Fruit fly (Drosophila melanogaster) whole organism, prepupa: Measurements from ENCODE around the gene Patj.

Experiments
- Blimp-1 ChIP-seq: fragments of 200-800 bp; sonication (Bioruptor generic); optimal IDR thresholded peaks from 3 replicates; lab custom pipeline; 2017; ENCODE audit warnings: missing biosample characterization, missing genetic modification characterization, mild to moderate bottlenecking, moderate library complexity, missing genetic modification reagents
- CG10631 ChIP-seq: fragments of 200-800 bp; sonication (Bioruptor generic); optimal IDR thresholded peaks from 2 replicates; lab custom pipeline; 2016; ENCODE audit warnings: missing biosample characterization, missing genetic modification characterization
- CG10669 ChIP-seq: fragments of 200-800 bp; sonication (Bioruptor generic); optimal IDR thresholded peaks from 3 replicates; lab custom pipeline; 2018; ENCODE audit warnings: missing biosample characterization, mild to moderate bottlenecking, missing genetic modification characterization, moderate library complexity
- CG11762 ChIP-seq: fragments of 200-800 bp; sonication (Bioruptor generic); optimal IDR thresholded peaks from 3 replicates; lab custom pipeline; 2016; ENCODE audit warnings: missing biosample characterization, missing genetic modification characterization; ENCODE audit not compliant: insufficient read depth
- CG1621 ChIP-seq: fragments of 200-800 bp; sonication (Bioruptor generic); optimal IDR thresholded peaks from 3 replicates; lab custom pipeline; 2018; ENCODE audit warnings: missing biosample characterization, mild to moderate bottlenecking, missing genetic modification characterization
- CG16779 ChIP-seq: fragments of 200-800 bp; sonication (Bioruptor generic); optimal IDR thresholded peaks from 3 replicates; lab custom pipeline; 2017; ENCODE audit warnings: missing biosample characterization, mild to moderate bottlenecking, missing genetic modification characterization
- CG3032 ChIP-seq: fragments of 200-800 bp; optimal IDR thresholded peaks from 2 replicates; lab custom pipeline; 2019; ENCODE audit warnings: missing biosample characterization, mild to moderate bottlenecking, missing genetic modification characterization, moderate library complexity
- CG31627 ChIP-seq: fragments of 200-800 bp; sonication (Bioruptor generic); optimal IDR thresholded peaks from 3 replicates; lab custom pipeline; 2016; ENCODE audit warnings: missing biosample characterization, missing genetic modification characterization
- CG4318 ChIP-seq: fragments of 200-800 bp; sonication (Bioruptor generic); optimal IDR thresholded peaks from 3 replicates; lab custom pipeline; 2017; ENCODE audit warnings: missing biosample characterization, mild to moderate bottlenecking, missing genetic modification characterization
- CG6163 ChIP-seq: fragments of 200-800 bp; sonication (Bioruptor generic); IDR thresholded peaks from 3 replicates; pipeline ENCODE4 v1.3.6; 2022; ENCODE audit warnings: missing biosample characterization, missing genetic modification characterization
- CG6276 ChIP-seq: fragments of 200-800 bp; sonication (Bioruptor generic); optimal IDR thresholded peaks from 2 replicates; lab custom pipeline; 2017; ENCODE audit warnings: missing biosample characterization, mild to moderate bottlenecking, missing genetic modification characterization
- CG6854 ChIP-seq: fragments of 200-800 bp; sonication (Bioruptor generic); optimal IDR thresholded peaks from 2 replicates; lab custom pipeline; 2017; ENCODE audit warnings: missing biosample characterization, mild to moderate bottlenecking, missing genetic modification characterization
- CG8119 ChIP-seq: fragments of 200-800 bp; sonication (Bioruptor generic); IDR thresholded peaks from 3 replicates; pipeline ENCODE4 v1.3.6; 2022; ENCODE audit warnings: missing biosample characterization, missing genetic modification characterization
- Eip78C ChIP-seq: fragments of 200-800 bp; sonication (Bioruptor generic); peaks from one replicate; lab custom pipeline; 2016; ENCODE audit warnings: missing biosample characterization, missing genetic modification characterization
- Eip93F ChIP-seq: fragments of 200-800 bp; sonication (Bioruptor generic); optimal IDR thresholded peaks from 2 replicates; lab custom pipeline; 2016; ENCODE audit warnings: missing biosample characterization, mild to moderate bottlenecking, missing genetic modification characterization
- Ets21C ChIP-seq: fragments of 200-800 bp; sonication (Bioruptor generic); optimal IDR thresholded peaks from 3 replicates; lab custom pipeline; 2016; ENCODE audit warnings: missing biosample characterization, missing genetic modification characterization
- Ets96B ChIP-seq: fragments of 200-800 bp; optimal IDR thresholded peaks from 2 replicates; lab custom pipeline; 2019; ENCODE audit warnings: missing biosample characterization, mild to moderate bottlenecking, missing genetic modification characterization, moderate library complexity
- Gug ChIP-seq: fragments of 200-800 bp; sonication (Bioruptor generic); IDR thresholded peaks from 2 replicates; pipeline ENCODE4 v1.3.6; 2022; ENCODE audit warnings: missing biosample characterization, missing genetic modification characterization
- Hr39 ChIP-seq: fragments of 200-800 bp; sonication (Bioruptor generic); optimal IDR thresholded peaks from 2 replicates; lab custom pipeline; 2016; ENCODE audit warnings: missing biosample characterization, missing genetic modification characterization
- Hr4 ChIP-seq: fragments of 200-800 bp; sonication (Bioruptor generic); optimal IDR thresholded peaks from 3 replicates; lab custom pipeline; 2016; ENCODE audit warnings: missing biosample characterization, missing genetic modification characterization
- Lpt ChIP-seq: fragments of 200-800 bp; sonication (Bioruptor generic); optimal IDR thresholded peaks from 3 replicates; lab custom pipeline; 2016; ENCODE audit warnings: missing biosample characterization, missing genetic modification characterization
- OdsH ChIP-seq: fragments of 200-800 bp; sonication (Bioruptor generic); optimal IDR thresholded peaks from 3 replicates; lab custom pipeline; 2016; ENCODE audit warnings: missing biosample characterization, missing genetic modification characterization
- Smox ChIP-seq: fragments of 200-800 bp; sonication (Bioruptor generic); optimal IDR thresholded peaks from 3 replicates; lab custom pipeline; 2016; ENCODE audit warnings: missing biosample characterization, missing genetic modification characterization
- Sox102F ChIP-seq: fragments of 200-800 bp; sonication (Bioruptor generic); optimal IDR thresholded peaks from 2 replicates; lab custom pipeline; 2016; ENCODE audit warnings: missing biosample characterization, mild to moderate bottlenecking, missing genetic modification characterization
- Sox14 ChIP-seq: fragments of 200-800 bp; sonication (Bioruptor generic); optimal IDR thresholded peaks from 3 replicates; lab custom pipeline; 2016; ENCODE audit warnings: missing biosample characterization, missing genetic modification characterization
- Sox15 ChIP-seq: fragments of 200-800 bp; sonication (Bioruptor generic); optimal IDR thresholded peaks from 3 replicates; lab custom pipeline; 2016; ENCODE audit warnings: missing biosample characterization, missing genetic modification characterization
- achi ChIP-seq: fragments of 200-800 bp; sonication (Bioruptor generic); optimal IDR thresholded peaks from 3 replicates; lab custom pipeline; 2016; ENCODE audit warnings: missing biosample characterization, missing genetic modification characterization
- acj6 ChIP-seq: fragments of 200-800 bp; sonication (Bioruptor generic); optimal IDR thresholded peaks from 3 replicates; lab custom pipeline; 2016; ENCODE audit warnings: missing biosample characterization, missing genetic modification characterization
- cyc ChIP-seq: fragments of 200-800 bp; sonication (Bioruptor generic); optimal IDR thresholded peaks from 3 replicates; lab custom pipeline; 2016; ENCODE audit warnings: missing biosample characterization, missing genetic modification characterization
- dac ChIP-seq: fragments of 200-800 bp; sonication (Bioruptor generic); optimal IDR thresholded peaks from 2 replicates; lab custom pipeline; 2017; ENCODE audit warnings: missing biosample characterization, mild to moderate bottlenecking, missing genetic modification characterization
- dsx ChIP-seq: fragments of 200-800 bp; optimal IDR thresholded peaks from 3 replicates; lab custom pipeline; 2019; ENCODE audit warnings: missing biosample characterization, mild to moderate bottlenecking, missing genetic modification characterization, moderate library complexity; ENCODE audit not compliant: poor library complexity, severe bottlenecking
- eg ChIP-seq: fragments of 200-800 bp; sonication (Bioruptor generic); IDR thresholded peaks from 3 replicates; pipeline ENCODE4 v1.3.6; 2022; ENCODE audit warnings: missing biosample characterization, missing genetic modification characterization
- esn ChIP-seq: fragments of 200-800 bp; sonication (Bioruptor generic); optimal IDR thresholded peaks from 2 replicates; lab custom pipeline; 2016; ENCODE audit warnings: missing biosample characterization, mild to moderate bottlenecking, missing genetic modification characterization, moderate library complexity
- fd59A ChIP-seq: fragments of 200-800 bp; sonication (Bioruptor generic); optimal IDR thresholded peaks from 2 replicates; lab custom pipeline; 2017; ENCODE audit warnings: missing biosample characterization, mild to moderate bottlenecking, missing genetic modification characterization, missing genetic modification reagents
- fd85E ChIP-seq: fragments of 200-800 bp; sonication (Bioruptor generic); optimal IDR thresholded peaks from 3 replicates; lab custom pipeline; 2016; ENCODE audit warnings: missing biosample characterization, missing genetic modification characterization
- lz ChIP-seq: fragments of 200-800 bp; sonication (Bioruptor generic); optimal IDR thresholded peaks from 3 replicates; lab custom pipeline; 2016; ENCODE audit warnings: missing biosample characterization, missing genetic modification characterization
- net ChIP-seq: fragments of 200-800 bp; sonication (Bioruptor generic); optimal IDR thresholded peaks from 3 replicates; lab custom pipeline; 2016; ENCODE audit warnings: missing biosample characterization, missing genetic modification characterization
- salr ChIP-seq, 2 experiments: fragments of 200-800 bp; sonication (Bioruptor generic); optimal IDR thresholded peaks; 3 replicates each; lab custom pipeline; 2016 to 2018; ENCODE audit warnings: missing biosample characterization in 2 of 2, missing genetic modification characterization in 2 of 2, mild to moderate bottlenecking in 1 of 2
- svp ChIP-seq: fragments of 200-800 bp; sonication (Bioruptor generic); peaks from one replicate; lab custom pipeline; 2016; ENCODE audit warnings: missing biosample characterization, missing genetic modification characterization

The Patj gene

DNA sequence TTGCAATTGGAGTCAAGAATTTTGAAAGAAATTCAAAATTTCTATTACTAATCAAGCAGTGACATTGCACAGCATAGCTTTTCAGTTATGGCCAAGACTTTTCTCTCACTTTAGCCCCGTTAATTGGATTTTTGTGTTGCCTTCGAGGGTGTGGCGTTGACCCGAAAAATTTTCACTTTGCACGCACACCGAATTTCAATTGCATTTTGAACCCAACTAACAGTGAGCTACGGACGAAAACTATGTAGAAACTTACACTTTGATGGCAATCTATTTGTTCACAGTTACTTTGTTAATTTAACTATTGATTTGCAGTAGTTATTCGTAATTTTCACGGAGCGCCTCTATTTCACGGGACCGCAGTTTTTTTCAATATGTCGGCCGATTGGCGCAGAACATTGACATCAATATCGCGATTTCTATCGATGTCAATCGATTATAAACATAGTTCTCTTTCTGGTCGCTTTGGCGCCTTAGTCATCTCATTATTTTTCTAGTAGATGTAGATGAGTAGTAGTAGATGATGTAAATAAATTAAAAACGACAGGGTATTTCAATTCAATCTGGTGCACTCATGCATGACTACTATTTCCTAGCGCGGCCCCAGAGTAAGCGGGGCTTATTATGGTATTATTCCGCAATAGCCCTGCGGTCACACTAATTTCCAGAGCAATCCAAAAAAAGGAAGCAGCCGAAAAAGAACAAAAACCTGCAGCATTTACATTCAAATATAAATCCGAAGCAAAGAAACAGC is 3.5 kb upstream of the Patj start, which contains the start of the genes alpha-Spec, dlt and Cdc37:
alpha-Spec (minus strand) TSS at position 386 of the 754 bp plus-strand sequence.
dlt (minus strand) TSS at position 386 of the 754 bp plus-strand sequence.
Cdc37 (plus strand) TSS at position 450 of the 754 bp plus-strand sequence.
- TF ChIP-seq Hr39: no peak
- no peak for TF ChIP-seq acj6 (GFP tag; lab: Kevin White, UChicago)
- no peak for TF ChIP-seq CG10669 (GFP tag; lab: Kevin White, UChicago)
- TF ChIP-seq Blimp-1 (GFP tag; lab: Kevin White, UChicago): no peak
- TF ChIP-seq CG10631 (GFP tag; lab: Kevin White, UChicago): no peak
- peak; percentile 39 for TF ChIP-seq esn (GFP tag; lab: Kevin White, UChicago)
- TF ChIP-seq Ets96B (tag; lab: Kevin White, UChicago): peak; percentile 61
- peak; percentile 49 for TF ChIP-seq dsx
- 0 out of 3 replicates have a peak, but pooled peaks have one; percentile 27 for TF ChIP-seq CG8119 (GFP tag; lab: Robert Waterston, UW)
- TF ChIP-seq achi (GFP tag; lab: Kevin White, UChicago): no peak
- 0 out of 3 replicates have a peak, but pooled peaks have one; percentile 29 for TF ChIP-seq eg
- TF ChIP-seq CG31627 (GFP tag; lab: Kevin White, UChicago): peak; percentile 27
- TF ChIP-seq Sox102F: no peak
- TF ChIP-seq CG4318: no peak
- TF ChIP-seq Eip93F (GFP tag; lab: Kevin White, UChicago): no peak
- TF ChIP-seq CG1621: peak; percentile 42
- peak; percentile 35 for TF ChIP-seq lz (GFP tag; lab: Kevin White, UChicago)
- peak; percentile 33 for TF ChIP-seq cyc (GFP tag; lab: Kevin White, UChicago)
- TF ChIP-seq fd59A (GFP tag; lab: Kevin White, UChicago): no peak
- TF ChIP-seq net: no peak
- TF ChIP-seq Hr4 (GFP tag; lab: Kevin White, UChicago): no peak
- peak in 1 of 2 experiments; percentile 3 for TF ChIP-seq salr (GFP tag; optimal IDR thresholded peaks at IDR 0.05; lab: Kevin White, UChicago)
- TF ChIP-seq CG11762 (GFP tag; lab: Kevin White, UChicago): no peak
- TF ChIP-seq Sox14 (GFP tag; lab: Kevin White, UChicago): peak; percentile 70
- TF ChIP-seq svp: no peak
- TF ChIP-seq CG3032 (tag; lab: Kevin White, UChicago): peak; percentile 21
- TF ChIP-seq Gug (GFP tag; lab: Robert Waterston, UW): no peak

DNA sequence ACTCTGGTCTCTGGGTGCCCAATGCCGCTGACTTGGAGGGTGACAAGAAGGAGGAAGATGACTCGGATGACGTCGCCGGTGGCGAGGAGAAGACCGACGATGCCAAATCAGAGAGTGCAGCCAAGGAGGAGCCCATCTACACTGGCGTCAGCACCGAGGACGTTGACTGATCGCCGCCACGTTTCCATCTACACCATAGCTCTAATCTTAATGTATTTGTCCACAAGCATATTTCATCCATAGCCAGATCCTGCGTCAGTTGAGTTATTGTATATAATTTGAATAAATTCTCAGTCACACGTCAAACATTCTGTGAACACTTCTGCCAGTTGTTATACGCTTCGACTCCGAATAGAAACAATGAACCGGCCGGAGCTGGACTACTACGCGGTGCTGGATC is 1.6 kb upstream of the Patj start, which contains the start of gene CG12020:
CG12020 (plus strand) TSS at position 301 of the 400 bp plus-strand sequence.
- TF ChIP-seq CG6276 (GFP tag; lab: Kevin White, UChicago) (no peak), CG16779 (no peak), Sox15 (GFP tag; lab: Kevin White, UChicago) (no peak), eg (no peak), Smox (GFP tag; lab: Kevin White, UChicago) (no peak), CG10631 (GFP tag; lab: Kevin White, UChicago) (no peak), fd85E (GFP tag; lab: Kevin White, UChicago) (no peak), Ets21C (no peak), CG6163 (GFP tag; lab: Robert Waterston, UW) (no peak), dac (GFP tag; lab: Kevin White, UChicago) (no peak), Lpt (GFP tag; lab: Kevin White, UChicago) (no peak), CG6854 (GFP tag; lab: Kevin White, UChicago) (no peak), OdsH (no peak), Eip78C (GFP tag; lab: Kevin White, UChicago) (no peak), Hr4 (GFP tag; lab: Kevin White, UChicago) (no peak), svp (no peak), CG11762 (GFP tag; lab: Kevin White, UChicago) (no peak), Sox102F (no peak)
